Worm (Caenorhabditis elegans) whole organism, young adult: ENCODE measurements around the gene Y56A3A.22.

Source experiments
- B0035.1 ChIP-seq: sonication (generic microtip); optimal IDR thresholded peaks from 2 replicates; lab custom pipeline; 2016; ENCODE audit warnings: missing genetic modification characterization, mild to moderate bottlenecking, missing compliant biosample characterization, missing genotype, missing genetic modification reagents
- B0336.3 ChIP-seq: fragments of 200-800 bp; sonication (Bioruptor generic); IDR thresholded peaks from 2 replicates; pipeline ENCODE4 v1.3.6; 2022; ENCODE audit warnings: missing genetic modification characterization, missing compliant biosample characterization
- D2030.7 ChIP-seq: fragments of 200-800 bp; sonication (Bioruptor generic); IDR thresholded peaks from 2 replicates; pipeline ENCODE4 v1.3.6; 2022; ENCODE audit warnings: missing genetic modification reagents, missing genetic modification characterization, missing compliant biosample characterization
- F22D6.2 ChIP-seq: sonication (generic microtip); optimal IDR thresholded peaks from 2 replicates; lab custom pipeline; 2016; ENCODE audit warnings: mild to moderate bottlenecking, missing genetic modification characterization, missing compliant biosample characterization
- F23B12.7 ChIP-seq: sonication (generic microtip); optimal IDR thresholded peaks from 2 replicates; lab custom pipeline; 2017; ENCODE audit warnings: missing genetic modification characterization, mild to moderate bottlenecking, missing compliant biosample characterization, antibody characterized with exemption, moderate library complexity; ENCODE audit not compliant: insufficient read depth
- F49E8.2 ChIP-seq: sonication (generic microtip); optimal IDR thresholded peaks from 3 replicates; lab custom pipeline; 2017; ENCODE audit warnings: missing genetic modification characterization, mild to moderate bottlenecking, missing compliant biosample characterization, antibody characterized with exemption, moderate library complexity; ENCODE audit not compliant: insufficient read depth
- F52B5.7 ChIP-seq: sonication (generic microtip); optimal IDR thresholded peaks from 2 replicates; lab custom pipeline; 2016; ENCODE audit warnings: mild to moderate bottlenecking, missing genetic modification characterization, missing compliant biosample characterization
- F55B11.4 ChIP-seq: sonication (generic microtip); optimal IDR thresholded peaks from 2 replicates; lab custom pipeline; 2016; ENCODE audit warnings: missing compliant biosample characterization, missing genetic modification characterization, borderline replicate concordance; ENCODE audit not compliant: insufficient read depth
- K11D2.4 ChIP-seq: fragments of 200-800 bp; sonication (Bioruptor generic); IDR thresholded peaks from 2 replicates; pipeline ENCODE4 v1.3.6; 2022; ENCODE audit warnings: missing genetic modification reagents, missing genetic modification characterization, missing compliant biosample characterization
- Y56A3A.18 ChIP-seq: fragments of 200-800 bp; sonication (Bioruptor generic); IDR thresholded peaks from 2 replicates; pipeline ENCODE4 v1.3.6; 2022; ENCODE audit warnings: missing genetic modification reagents, missing genetic modification characterization, missing compliant biosample characterization
- Y67H2A.10 ChIP-seq: fragments of 200-800 bp; sonication (Bioruptor generic); conservative IDR thresholded peaks from 2 replicates; pipeline ENCODE4 v1.3.6; 2022; ENCODE audit warnings: missing genetic modification reagents, missing genetic modification characterization, missing compliant biosample characterization
- Y79H2A.3 ChIP-seq: fragments of 200-800 bp; sonication (Bioruptor generic); conservative IDR thresholded peaks from 2 replicates; pipeline ENCODE4 v1.3.6; 2022; ENCODE audit warnings: missing genetic modification reagents, missing genetic modification characterization, missing compliant biosample characterization
- Y95B8A.8 ChIP-seq: fragments of 200-800 bp; sonication (Bioruptor generic); IDR thresholded peaks from 2 replicates; pipeline ENCODE4 v1.3.6; 2022; ENCODE audit warnings: missing genetic modification reagents, missing genetic modification characterization, missing compliant biosample characterization
- aptf-3 ChIP-seq: fragments of 200-800 bp; sonication (Bioruptor generic); IDR thresholded peaks from 2 replicates; pipeline ENCODE4 v1.3.6; 2022; ENCODE audit warnings: missing genetic modification characterization, missing compliant biosample characterization
- athp-1 ChIP-seq: sonication (generic microtip); optimal IDR thresholded peaks from 2 replicates; lab custom pipeline; 2017; ENCODE audit warnings: mild to moderate bottlenecking, missing genetic modification characterization, missing compliant biosample characterization
- ceh-27 ChIP-seq: fragments of 200-800 bp; sonication (Bioruptor generic); optimal IDR thresholded peaks from 2 replicates; lab custom pipeline; 2018; ENCODE audit warnings: mild to moderate bottlenecking, missing genetic modification characterization, moderate library complexity, missing compliant biosample characterization
- egrh-3 ChIP-seq: fragments of 200-800 bp; sonication (Bioruptor generic); IDR thresholded peaks from 2 replicates; pipeline ENCODE4 v1.3.6; 2022; ENCODE audit warnings: missing genetic modification reagents, missing genetic modification characterization, missing compliant biosample characterization
- ekl-4 ChIP-seq: fragments of 200-800 bp; sonication (Bioruptor generic); IDR thresholded peaks from 2 replicates; pipeline ENCODE4 v1.3.6; 2022; ENCODE audit warnings: missing genetic modification reagents, missing genetic modification characterization, missing compliant biosample characterization
- hmg-1.2 ChIP-seq: fragments of 200-800 bp; sonication (Bioruptor generic); IDR thresholded peaks from 2 replicates; pipeline ENCODE4 v1.3.6; 2022; ENCODE audit warnings: missing genetic modification reagents, missing genetic modification characterization, missing compliant biosample characterization
- hrde-1 ChIP-seq: sonication (generic microtip); optimal IDR thresholded peaks from 2 replicates; lab custom pipeline; 2016; ENCODE audit warnings: missing genetic modification characterization, mild to moderate bottlenecking, missing compliant biosample characterization, moderate library complexity, missing genotype, missing genetic modification reagents, borderline replicate concordance
- hsf-1 ChIP-seq: fragments of 200-800 bp; sonication (Bioruptor generic); IDR thresholded peaks from 2 replicates; pipeline ENCODE4 v1.3.6; 2022; ENCODE audit warnings: missing genetic modification reagents, missing genetic modification characterization, missing compliant biosample characterization
- lag-1 ChIP-seq: fragments of 200-800 bp; sonication (Bioruptor generic); IDR thresholded peaks from 2 replicates; pipeline ENCODE4 v1.3.6; 2022; ENCODE audit warnings: missing genetic modification reagents, missing genetic modification characterization, missing compliant biosample characterization
- let-607 ChIP-seq, 2 experiments: fragments of 200-800 bp in 1 of 2; sonication (Bioruptor generic) in 1 of 2; sonication (generic microtip) in 1 of 2; optimal IDR thresholded peaks; 2 replicates each; lab custom pipeline; 2016 to 2018; ENCODE audit warnings: mild to moderate bottlenecking in 2 of 2, missing compliant biosample characterization in 2 of 2, missing genetic modification characterization in 2 of 2, moderate library complexity in 2 of 2, missing genotype in 1 of 2
- lin-26 ChIP-seq: fragments of 200-800 bp; sonication (Bioruptor generic); IDR thresholded peaks from 2 replicates; pipeline ENCODE4 v1.3.6; 2022; ENCODE audit warnings: missing genetic modification reagents, missing genetic modification characterization, missing compliant biosample characterization
- lin-35 ChIP-seq, 3 experiments: fragments of 150-350 bp in 2 of 3; sonication (generic microtip) in 1 of 3; optimal IDR thresholded peaks; 2 replicates each; lab custom pipeline; 2014 to 2018; ENCODE audit warnings: missing biosample characterization in 3 of 3, missing genetic modification characterization in 3 of 3, missing genetic modification reagents in 3 of 3
- lir-1 ChIP-seq: fragments of 200-800 bp; sonication (Bioruptor generic); conservative IDR thresholded peaks from 2 replicates; pipeline ENCODE4 v1.3.6; 2022; ENCODE audit warnings: missing genetic modification reagents, missing genetic modification characterization, missing compliant biosample characterization
- lsl-1 ChIP-seq: fragments of 200-800 bp; sonication (Bioruptor generic); optimal IDR thresholded peaks from 2 replicates; lab custom pipeline; 2018; ENCODE audit warnings: mild to moderate bottlenecking, missing genetic modification characterization, moderate library complexity, missing compliant biosample characterization
- madf-3 ChIP-seq: fragments of 200-800 bp; sonication (Bioruptor generic); IDR thresholded peaks from 2 replicates; pipeline ENCODE4 v1.3.6; 2022; ENCODE audit warnings: missing genetic modification reagents, missing genetic modification characterization, missing compliant biosample characterization
- mxl-1 ChIP-seq: sonication (generic microtip); optimal IDR thresholded peaks from 2 replicates; lab custom pipeline; 2016; ENCODE audit warnings: missing genetic modification characterization, missing compliant biosample characterization
- nfya-1 ChIP-seq: sonication (generic microtip); optimal IDR thresholded peaks from 2 replicates; lab custom pipeline; 2017; ENCODE audit warnings: antibody characterized with exemption, missing compliant biosample characterization, missing genetic modification characterization, borderline replicate concordance; ENCODE audit not compliant: insufficient read depth
- nhr-120 ChIP-seq: fragments of 200-800 bp; sonication (Bioruptor generic); IDR thresholded peaks from 2 replicates; pipeline ENCODE4 v1.3.6; 2022; ENCODE audit warnings: missing genetic modification characterization, missing compliant biosample characterization
- nhr-27 ChIP-seq: fragments of 200-800 bp; sonication (Bioruptor generic); optimal IDR thresholded peaks from 2 replicates; lab custom pipeline; 2018; ENCODE audit warnings: mild to moderate bottlenecking, missing genetic modification characterization, moderate library complexity, missing compliant biosample characterization
- pbrm-1 ChIP-seq: fragments of 200-800 bp; sonication (Bioruptor generic); IDR thresholded peaks from 2 replicates; pipeline ENCODE4 v1.3.6; 2022; ENCODE audit warnings: missing genetic modification reagents, missing genetic modification characterization, missing compliant biosample characterization
- rcor-1 ChIP-seq: fragments of 200-800 bp; sonication (Bioruptor generic); IDR thresholded peaks from 2 replicates; pipeline ENCODE4 v1.3.6; 2022; ENCODE audit warnings: missing genetic modification reagents, missing genetic modification characterization, missing compliant biosample characterization
- sdz-38 ChIP-seq: sonication (generic microtip); optimal IDR thresholded peaks from 2 replicates; lab custom pipeline; 2016; ENCODE audit warnings: missing genotype, missing genetic modification characterization, missing compliant biosample characterization
- sea-2 ChIP-seq: fragments of 200-800 bp; sonication (Bioruptor generic); IDR thresholded peaks from 2 replicates; pipeline ENCODE4 v1.3.6; 2022; ENCODE audit warnings: missing genetic modification characterization, missing compliant biosample characterization
- sptf-2 ChIP-seq: fragments of 200-800 bp; sonication (Bioruptor generic); optimal IDR thresholded peaks from 2 replicates; lab custom pipeline; 2018; ENCODE audit warnings: mild to moderate bottlenecking, missing genetic modification characterization, missing compliant biosample characterization
- tbx-9 ChIP-seq: sonication (generic microtip); optimal IDR thresholded peaks from 2 replicates; lab custom pipeline; 2016; ENCODE audit warnings: borderline replicate concordance, missing genetic modification characterization, inconsistent platforms, missing compliant biosample characterization
- unc-130 ChIP-seq: sonication (generic microtip); optimal IDR thresholded peaks from 2 replicates; lab custom pipeline; 2016; ENCODE audit warnings: missing genetic modification reagents, missing genetic modification characterization, missing compliant biosample characterization
- unc-62 ChIP-seq: fragments of 150-350 bp; optimal IDR thresholded peaks from 2 replicates; lab custom pipeline; 2014; ENCODE audit warnings: missing biosample characterization, missing genetic modification reagents, missing genetic modification characterization
- zfh-2 ChIP-seq: fragments of 200-800 bp; sonication (Bioruptor generic); conservative IDR thresholded peaks from 2 replicates; pipeline ENCODE4 v1.3.6; 2022; ENCODE audit warnings: missing genetic modification reagents, missing genetic modification characterization, missing compliant biosample characterization
- zim-3 ChIP-seq: sonication (generic microtip); optimal IDR thresholded peaks from 2 replicates; lab custom pipeline; 2017; ENCODE audit warnings: mild to moderate bottlenecking, missing genetic modification characterization, moderate library complexity, missing compliant biosample characterization
- ztf-22 ChIP-seq: fragments of 200-800 bp; sonication (Bioruptor generic); optimal IDR thresholded peaks from 2 replicates; lab custom pipeline; 2018; ENCODE audit warnings: mild to moderate bottlenecking, missing genetic modification characterization, moderate library complexity, missing compliant biosample characterization
- ztf-25 ChIP-seq: fragments of 200-800 bp; sonication (Bioruptor generic); IDR thresholded peaks from 2 replicates; pipeline ENCODE4 v1.3.6; 2022; ENCODE audit warnings: missing genetic modification reagents, missing genetic modification characterization, missing compliant biosample characterization

The Y56A3A.22 gene

DNA sequence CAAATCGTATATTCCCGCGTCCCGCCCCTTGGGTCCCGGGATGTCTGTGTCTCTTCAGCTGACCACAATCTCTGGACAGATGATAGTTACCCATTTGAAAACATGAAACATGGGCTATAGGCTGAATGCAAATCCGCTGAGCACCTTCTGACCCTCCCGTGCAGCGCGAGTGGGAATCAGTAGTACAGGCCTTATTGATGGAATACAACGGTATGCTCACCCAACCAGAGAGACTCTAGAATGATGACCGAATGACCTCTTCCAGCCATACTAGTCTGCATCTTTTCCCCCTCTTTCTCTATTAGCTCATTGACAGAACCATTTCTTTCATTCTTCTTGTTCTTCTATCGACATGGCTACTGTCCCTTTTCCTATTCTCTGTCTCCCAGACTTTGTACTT lies 14.3 kb upstream of the Y56A3A.22 start, which contains the start of gene sdz-33:
Gene sdz-33 (plus strand): TSS at position 301 of the 400 bp plus-strand sequence.
- TF ChIP-seq F52B5.7 (tag; lab: Kevin White, UChicago) (no peak), B0336.3 (GFP tag; lab: Robert Waterston, UW) (no peak), hmg-1.2 (GFP tag; lab: Robert Waterston, UW) (no peak), Y95B8A.8 (GFP tag; lab: Robert Waterston, UW) (no peak), Y56A3A.18 (GFP tag; lab: Robert Waterston, UW) (no peak), sptf-2 (GFP tag; lab: Kevin White, UChicago) (no peak), tbx-9 (tag; lab: Kevin White, UChicago) (no peak), sea-2 (GFP tag; lab: Robert Waterston, UW) (no peak), ekl-4 (GFP tag; lab: Robert Waterston, UW) (no peak), let-607 (tag; optimal IDR thresholded peaks at IDR 0.05; lab: Kevin White, UChicago) (no peak), F22D6.2 (tag; lab: Kevin White, UChicago) (no peak), F55B11.4 (tag; lab: Kevin White, UChicago) (no peak), lin-26 (no peak), D2030.7 (GFP tag; lab: Robert Waterston, UW) (no peak), F49E8.2 (tag; lab: Kevin White, UChicago) (no peak), rcor-1 (no peak), madf-3 (GFP tag; lab: Robert Waterston, UW) (no peak)

ce11 chrIII:11908660-11909059 lies 12.8 kb upstream of the Y56A3A.22 start, which contains the start of gene fbxb-24:
fbxb-24 (plus strand) TSS chrIII:11908960.
- TF ChIP-seq egrh-3 (GFP tag; lab: Robert Waterston, UW) = no peak
- TF ChIP-seq hmg-1.2 (GFP tag; lab: Robert Waterston, UW) = no peak
- no peak for TF ChIP-seq F22D6.2 (tag; lab: Kevin White, UChicago)
- no peak for TF ChIP-seq F23B12.7
- no peak for TF ChIP-seq unc-130
- TF ChIP-seq hsf-1 (GFP tag; lab: Robert Waterston, UW) = no peak
- no peak for TF ChIP-seq lsl-1 (GFP tag; lab: Kevin White, UChicago)
- no peak for TF ChIP-seq aptf-3
- no peak for TF ChIP-seq nhr-27 (tag; lab: Kevin White, UChicago)
- TF ChIP-seq lin-35 (GFP tag; optimal IDR thresholded peaks at IDR 0.05; lab: Kevin White, UChicago) = no peak
- TF ChIP-seq lag-1 (GFP tag; lab: Robert Waterston, UW) = no peak
- TF ChIP-seq ceh-27 (GFP tag; lab: Kevin White, UChicago) = no peak
- TF ChIP-seq lir-1 (GFP tag; lab: Robert Waterston, UW) = no peak
- TF ChIP-seq ztf-25 (GFP tag; lab: Robert Waterston, UW) = no peak
- no peak for TF ChIP-seq F55B11.4 (tag; lab: Kevin White, UChicago)
- no peak for TF ChIP-seq zim-3 (tag; lab: Kevin White, UChicago)
- no peak for TF ChIP-seq ztf-22 (GFP tag; lab: Kevin White, UChicago)
- TF ChIP-seq nfya-1 (tag; lab: Kevin White, UChicago) = no peak

ce11 chrIII:11909778-11910177 lies 11.7 kb upstream of the Y56A3A.22 start, which contains the start of gene faah-4:
faah-4 (minus strand) TSS chrIII:11909878.
- TF ChIP-seq mxl-1 (tag; lab: Kevin White, UChicago) (no peak), rcor-1 (no peak), Y67H2A.10 (no peak), lin-26 (no peak), B0035.1 (no peak), let-607 (tag; optimal IDR thresholded peaks at IDR 0.05; lab: Kevin White, UChicago) (no peak), sdz-38 (tag; lab: Kevin White, UChicago) (no peak), athp-1 (tag; lab: Kevin White, UChicago) (no peak), K11D2.4 (GFP tag; lab: Robert Waterston, UW) (no peak), hrde-1 (tag; lab: Kevin White, UChicago) (no peak), pbrm-1 (GFP tag; lab: Robert Waterston, UW) (no peak), unc-62 (GFP tag; lab: Kevin White, UChicago) (no peak), zfh-2 (no peak), sea-2 (GFP tag; lab: Robert Waterston, UW) (no peak), B0336.3 (GFP tag; lab: Robert Waterston, UW) (no peak), hmg-1.2 (GFP tag; lab: Robert Waterston, UW) (no peak), nhr-120 (GFP tag; lab: Robert Waterston, UW) (no peak), Y79H2A.3 (no peak)
